Fruit fly (Drosophila melanogaster): ENCODE data around the gene Afti.

dm6 chr3R:14327472-14328104 is 1.1 kb upstream of the Afti start, which contains the start of gene spn-B:
- TF ChIP-seq ttk (GFP tag; IDR thresholded peaks at IDR 0.05) (0 out of 2 replicates have a peak, but pooled peaks have one; percentile 28), emc (GFP tag; optimal IDR thresholded peaks at IDR 0.05) (peak; percentile 21), CG7372 (GFP tag; IDR thresholded peaks at IDR 0.05) (peak; percentile 50; the same call in 1 of the 2 replicates), CG11696 (GFP tag; IDR thresholded peaks at IDR 0.05) (no peak), en (GFP tag; optimal IDR thresholded peaks at IDR 0.05) (no peak), cas (GFP tag; IDR thresholded peaks at IDR 0.05) (no peak), CG7271 (tag; optimal IDR thresholded peaks at IDR 0.05) (no peak), CG2129 (GFP tag; IDR thresholded peaks at IDR 0.05; ENCODE audit: partially characterized antibody) (no peak; the same call in 1 of the 2 replicates), nerfin-2 (GFP tag; IDR thresholded peaks at IDR 0.05; ENCODE audit: partially characterized antibody) (no peak), CHES-1-like (GFP tag; optimal IDR thresholded peaks at IDR 0.05) (no peak), CG13296 (GFP tag; optimal IDR thresholded peaks at IDR 0.05) (peak; percentile 82), slp2 (GFP tag; optimal IDR thresholded peaks at IDR 0.05) (peak; percentile 11)

Measured in whole organism, embryonic.